Fruit fly (Drosophila melanogaster) whole organism, embryonic: Measurements from ENCODE around the gene CG31075.

Experiments
- Aef1 ChIP-seq: fragments of 200-800 bp; sonication (Bioruptor generic); IDR thresholded peaks from 3 replicates; pipeline ENCODE4 v1.3.6; 2022; ENCODE audit warnings: missing biosample characterization, missing genetic modification characterization
- BEAF-32 ChIP-seq: fragments of 200-800 bp; sonication (Bioruptor generic); optimal IDR thresholded peaks from 3 replicates; lab custom pipeline; 2017; ENCODE audit warnings: missing biosample characterization, missing genetic modification characterization, mild to moderate bottlenecking, moderate library complexity, missing genetic modification reagents
- BtbVII ChIP-seq: fragments of 200-800 bp; sonication (Bioruptor generic); optimal IDR thresholded peaks from 3 replicates; lab custom pipeline; 2017; ENCODE audit warnings: missing biosample characterization, mild to moderate bottlenecking, missing genetic modification characterization
- Bteb2 ChIP-seq: fragments of 200-800 bp; sonication (Bioruptor generic); optimal IDR thresholded peaks from 2 replicates; lab custom pipeline; 2016; ENCODE audit warnings: missing biosample characterization, missing genetic modification characterization
- CG10565 ChIP-seq: fragments of 200-800 bp; sonication (Bioruptor generic); optimal IDR thresholded peaks from 3 replicates; lab custom pipeline; 2016; ENCODE audit warnings: missing biosample characterization, mild to moderate bottlenecking, missing genetic modification characterization
- CG11723 ChIP-seq: fragments of 200-800 bp; sonication (Bioruptor generic); optimal IDR thresholded peaks from 2 replicates; lab custom pipeline; 2017; ENCODE audit warnings: missing biosample characterization, mild to moderate bottlenecking, missing genetic modification characterization
- CG12219 ChIP-seq: fragments of 200-800 bp; sonication (Bioruptor generic); optimal IDR thresholded peaks from 3 replicates; lab custom pipeline; 2018; ENCODE audit warnings: missing biosample characterization, mild to moderate bottlenecking, missing genetic modification characterization
- CG12942 ChIP-seq: fragments of 200-800 bp; sonication (Bioruptor generic); optimal IDR thresholded peaks from 3 replicates; lab custom pipeline; 2016; ENCODE audit warnings: missing biosample characterization, missing genetic modification characterization
- CG13287 ChIP-seq: fragments of 200-800 bp; sonication (Bioruptor generic); IDR thresholded peaks from 2 replicates; pipeline ENCODE4 v1.3.6; 2022; ENCODE audit warnings: missing biosample characterization, missing genetic modification characterization; ENCODE audit not compliant: partially characterized antibody
- CG14667 ChIP-seq: fragments of 200-800 bp; sonication (Bioruptor generic); IDR thresholded peaks from 2 replicates; pipeline ENCODE4 v1.3.6; 2022; ENCODE audit warnings: missing biosample characterization, missing genetic modification characterization
- CG17359 ChIP-seq: fragments of 200-800 bp; sonication (Bioruptor generic); optimal IDR thresholded peaks from 3 replicates; lab custom pipeline; 2018; ENCODE audit warnings: missing biosample characterization, mild to moderate bottlenecking, missing genetic modification characterization, moderate library complexity
- CG2889 ChIP-seq: fragments of 200-800 bp; sonication (Bioruptor generic); IDR thresholded peaks from 3 replicates; pipeline ENCODE4 v1.3.6; 2022; ENCODE audit warnings: missing biosample characterization, missing genetic modification characterization
- CG30431 ChIP-seq: fragments of 200-800 bp; sonication (Bioruptor generic); optimal IDR thresholded peaks from 2 replicates; lab custom pipeline; 2017; ENCODE audit warnings: missing biosample characterization, missing genetic modification characterization
- CG31441 ChIP-seq: fragments of 200-800 bp; sonication (Bioruptor generic); IDR thresholded peaks from 2 replicates; pipeline ENCODE4 v1.3.6; 2022; ENCODE audit warnings: missing biosample characterization, missing genetic modification characterization
- CG33213 ChIP-seq: fragments of 200-800 bp; sonication (Bioruptor generic); optimal IDR thresholded peaks from 3 replicates; lab custom pipeline; 2016; ENCODE audit warnings: missing biosample characterization, missing genetic modification characterization
- CG4424 ChIP-seq: fragments of 200-800 bp; sonication (Bioruptor generic); optimal IDR thresholded peaks from 3 replicates; lab custom pipeline; 2016; ENCODE audit warnings: missing biosample characterization, missing genetic modification characterization
- CG5180 ChIP-seq: fragments of 200-800 bp; sonication (Bioruptor generic); optimal IDR thresholded peaks from 3 replicates; lab custom pipeline; 2017; ENCODE audit warnings: missing biosample characterization, missing genetic modification characterization, mild to moderate bottlenecking, moderate library complexity, missing genetic modification reagents
- CG6175 ChIP-seq: fragments of 200-800 bp; sonication (Bioruptor generic); IDR thresholded peaks from 3 replicates; pipeline ENCODE4 v1.3.6; 2022; ENCODE audit warnings: missing biosample characterization, missing genetic modification characterization
- CG6254 ChIP-seq: fragments of 200-800 bp; sonication (Bioruptor generic); optimal IDR thresholded peaks from 3 replicates; lab custom pipeline; 2017; ENCODE audit warnings: mild to moderate bottlenecking, missing biosample characterization, missing genetic modification reagents, missing genetic modification characterization
- CG7556 ChIP-seq: fragments of 200-800 bp; sonication (Bioruptor generic); optimal IDR thresholded peaks from 2 replicates; lab custom pipeline; 2017; ENCODE audit warnings: missing biosample characterization, mild to moderate bottlenecking, missing genetic modification characterization
- CG8281 ChIP-seq: fragments of 200-800 bp; sonication (Bioruptor generic); optimal IDR thresholded peaks from 2 replicates; lab custom pipeline; 2018; ENCODE audit warnings: missing biosample characterization, mild to moderate bottlenecking, missing genetic modification characterization, moderate library complexity
- CG8359 ChIP-seq: fragments of 200-800 bp; sonication (Bioruptor generic); optimal IDR thresholded peaks from 2 replicates; lab custom pipeline; 2017; ENCODE audit warnings: missing biosample characterization, mild to moderate bottlenecking, missing genetic modification characterization, borderline replicate concordance
- CG8478 ChIP-seq: fragments of >200 bp; optimal IDR thresholded peaks from 2 replicates; lab custom pipeline; 2018
- Camta ChIP-seq: fragments of 200-800 bp; sonication (Bioruptor generic); optimal IDR thresholded peaks from 2 replicates; lab custom pipeline; 2016; ENCODE audit warnings: missing biosample characterization, missing genetic modification characterization
- Dll ChIP-seq: fragments of 200-800 bp; sonication (Bioruptor generic); IDR thresholded peaks from 4 replicates; pipeline ENCODE4 v1.3.6; 2022; ENCODE audit warnings: missing biosample characterization, missing genetic modification characterization; ENCODE audit not compliant: partially characterized antibody
- Fer2 ChIP-seq: fragments of 200-800 bp; sonication (Bioruptor generic); optimal IDR thresholded peaks from 2 replicates; lab custom pipeline; 2018; ENCODE audit warnings: missing biosample characterization, mild to moderate bottlenecking, missing genetic modification characterization, moderate library complexity
- Fer3 ChIP-seq: fragments of 200-800 bp; sonication (Bioruptor generic); optimal IDR thresholded peaks from 2 replicates; lab custom pipeline; 2018; ENCODE audit warnings: missing biosample characterization, mild to moderate bottlenecking, missing genetic modification characterization, moderate library complexity
- HLH3B ChIP-seq: fragments of 200-800 bp; sonication (Bioruptor generic); IDR thresholded peaks from 2 replicates; pipeline ENCODE4 v1.3.6; 2022; ENCODE audit warnings: missing biosample characterization, missing genetic modification characterization
- Hmx ChIP-seq: fragments of 200-800 bp; sonication (Bioruptor generic); optimal IDR thresholded peaks from 2 replicates; lab custom pipeline; 2016; ENCODE audit warnings: missing biosample characterization, missing genetic modification characterization
- Hsf ChIP-seq: fragments of 200-800 bp; sonication (Bioruptor generic); optimal IDR thresholded peaks from 3 replicates; lab custom pipeline; 2016; ENCODE audit warnings: missing biosample characterization, missing genetic modification characterization
- Max ChIP-seq: fragments of 200-800 bp; sonication (Bioruptor generic); optimal IDR thresholded peaks from 2 replicates; lab custom pipeline; 2016; ENCODE audit warnings: missing biosample characterization, mild to moderate bottlenecking, missing genetic modification characterization
- Meics ChIP-seq: fragments of 200-800 bp; sonication (Bioruptor generic); optimal IDR thresholded peaks from 2 replicates; lab custom pipeline; 2017; ENCODE audit warnings: missing biosample characterization, mild to moderate bottlenecking, missing genetic modification characterization
- Oli ChIP-seq: fragments of 200-800 bp; sonication (Bioruptor generic); optimal IDR thresholded peaks from 2 replicates; lab custom pipeline; 2018; ENCODE audit warnings: missing biosample characterization, mild to moderate bottlenecking, missing genetic modification characterization, moderate library complexity
- Spps ChIP-seq: fragments of 200-800 bp; sonication (Bioruptor generic); optimal IDR thresholded peaks from 2 replicates; lab custom pipeline; 2018; ENCODE audit warnings: missing biosample characterization, mild to moderate bottlenecking, missing genetic modification characterization
- bbx ChIP-seq: fragments of 200-800 bp; sonication (Bioruptor generic); IDR thresholded peaks from 2 replicates; pipeline ENCODE4 v1.3.6; 2022; ENCODE audit warnings: missing biosample characterization, missing genetic modification characterization; ENCODE audit not compliant: partially characterized antibody
- chn ChIP-seq: fragments of 200-800 bp; sonication (Bioruptor generic); optimal IDR thresholded peaks from 2 replicates; lab custom pipeline; 2016; ENCODE audit warnings: missing biosample characterization, missing genetic modification characterization
- emc ChIP-seq: fragments of 200-800 bp; sonication (Bioruptor generic); optimal IDR thresholded peaks from 2 replicates; lab custom pipeline; 2016; ENCODE audit warnings: missing biosample characterization, missing genetic modification characterization
- gro ChIP-seq: fragments of 200-800 bp; sonication (Bioruptor generic); optimal IDR thresholded peaks from 2 replicates; lab custom pipeline; 2016; ENCODE audit warnings: missing biosample characterization, missing genetic modification characterization
- jing ChIP-seq: fragments of 200-800 bp; sonication (Bioruptor generic); optimal IDR thresholded peaks from 2 replicates; lab custom pipeline; 2018; ENCODE audit warnings: missing biosample characterization, mild to moderate bottlenecking, missing genetic modification characterization
- lilli ChIP-seq: fragments of 200-800 bp; sonication (Bioruptor generic); optimal IDR thresholded peaks from 3 replicates; lab custom pipeline; 2016; ENCODE audit warnings: missing biosample characterization, missing genetic modification characterization
- mirr ChIP-seq: fragments of 200-800 bp; sonication (Bioruptor generic); optimal IDR thresholded peaks from 3 replicates; lab custom pipeline; 2018; ENCODE audit warnings: missing biosample characterization, mild to moderate bottlenecking, missing genetic modification characterization
- nmo ChIP-seq: fragments of 200-800 bp; sonication (Bioruptor generic); optimal IDR thresholded peaks from 2 replicates; lab custom pipeline; 2018; ENCODE audit warnings: missing biosample characterization, mild to moderate bottlenecking, missing genetic modification characterization, moderate library complexity
- p53 ChIP-seq: fragments of 200-800 bp; sonication (Bioruptor generic); optimal IDR thresholded peaks from 2 replicates; lab custom pipeline; 2016; ENCODE audit warnings: missing biosample characterization, missing genetic modification characterization
- prd ChIP-seq, 3 experiments: fragments of >200 bp in 2 of 3; fragments of 200-800 bp in 1 of 3; sonication (Bioruptor generic) in 1 of 3; optimal IDR thresholded peaks in 2 of 3; IDR thresholded peaks in 1 of 3; 2 replicates in 2 of 3; 3 replicates in 1 of 3; pipeline versions ENCODE4 v1.3.6 to Lab custom; 2017 to 2022; ENCODE audit warnings: missing biosample characterization in 1 of 3, missing genetic modification characterization in 1 of 3
- stc ChIP-seq: fragments of 200-800 bp; sonication (Bioruptor generic); IDR thresholded peaks from 2 replicates; pipeline ENCODE4 v1.3.6; 2022; ENCODE audit warnings: missing biosample characterization, missing genetic modification characterization
- sug ChIP-seq: fragments of 200-800 bp; optimal IDR thresholded peaks from 2 replicates; lab custom pipeline; 2019; ENCODE audit warnings: missing biosample characterization, mild to moderate bottlenecking, missing genetic modification characterization, moderate library complexity
- tap ChIP-seq: fragments of 200-800 bp; optimal IDR thresholded peaks from 3 replicates; lab custom pipeline; 2019; ENCODE audit warnings: missing biosample characterization, mild to moderate bottlenecking, missing genetic modification characterization, moderate library complexity
- tio ChIP-seq: fragments of 200-800 bp; sonication (Bioruptor generic); optimal IDR thresholded peaks from 2 replicates; lab custom pipeline; 2017; ENCODE audit warnings: missing biosample characterization, missing genetic modification characterization, inconsistent platforms
- wek ChIP-seq: fragments of 200-800 bp; sonication (Bioruptor generic); optimal IDR thresholded peaks from 3 replicates; lab custom pipeline; 2018; ENCODE audit warnings: missing biosample characterization, mild to moderate bottlenecking, missing genetic modification characterization, moderate library complexity

Gene CG31075

DNA sequence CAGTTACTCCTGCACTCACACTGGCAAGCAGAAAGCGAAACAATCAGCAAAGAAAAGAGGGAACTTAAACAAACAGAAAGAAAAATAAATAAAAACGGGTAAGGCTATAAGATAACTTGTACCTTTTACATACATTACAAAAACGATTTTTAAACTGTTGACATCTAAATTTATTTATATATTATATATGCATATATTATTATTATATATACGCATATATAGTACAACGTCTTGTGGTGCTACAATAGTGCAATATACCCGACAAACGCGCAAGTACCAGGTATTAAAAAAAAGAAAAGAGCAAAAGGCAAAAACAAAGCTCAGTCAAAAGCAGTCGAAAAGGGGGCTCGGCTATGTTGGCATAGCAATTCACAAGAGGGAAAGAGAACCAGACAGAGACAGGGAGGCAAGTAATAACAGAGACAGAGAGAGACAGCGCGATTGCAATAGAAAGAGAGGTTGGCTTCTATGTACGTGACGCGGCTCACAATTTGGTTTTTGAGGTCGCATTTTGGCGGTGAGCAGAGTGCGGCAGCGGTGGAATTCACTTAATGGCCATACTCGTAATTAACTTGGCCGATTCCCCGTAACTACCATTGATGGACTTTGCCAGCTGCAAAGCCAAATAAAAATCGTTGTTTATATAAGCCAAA is 34.2 kb downstream of the CG31075 start (continued):
- TF ChIP-seq CG8478 (lab: Kevin White, UChicago): peak; percentile 69
- TF ChIP-seq CG31441: peak; percentile 81
- no peak for TF ChIP-seq bbx
- TF ChIP-seq BtbVII: peak; percentile 38
- TF ChIP-seq CG4424: peak; percentile 61
- no peak for TF ChIP-seq Dll (GFP tag; lab: Robert Waterston, UW)
- TF ChIP-seq lilli (GFP tag; lab: Kevin White, UChicago): no peak
- peak; percentile 66 for TF ChIP-seq tap (tag; lab: Kevin White, UChicago)
- TF ChIP-seq wek (GFP tag; lab: Kevin White, UChicago): no peak
- TF ChIP-seq tio: peak; percentile 66
- no peak for TF ChIP-seq CG10565
- peak; percentile 86 for TF ChIP-seq nmo
- TF ChIP-seq CG33213 (GFP tag; lab: Kevin White, UChicago): no peak
- peak; percentile 65 for TF ChIP-seq CG7556 (GFP tag; lab: Kevin White, UChicago)
- TF ChIP-seq Fer2 (tag; lab: Kevin White, UChicago): no peak
- no peak for TF ChIP-seq jing (GFP tag; lab: Kevin White, UChicago)
- TF ChIP-seq CG12219 (GFP tag; lab: Kevin White, UChicago): peak; percentile 25
- TF ChIP-seq sug (tag; lab: Kevin White, UChicago): no peak
- TF ChIP-seq CG5180 (GFP tag; lab: Kevin White, UChicago): no peak
- TF ChIP-seq CG11723 (GFP tag; lab: Kevin White, UChicago): peak; percentile 22
- peak; percentile 83 for TF ChIP-seq CG14667 (GFP tag; lab: Robert Waterston, UW)
- peak; percentile 60 for TF ChIP-seq CG30431 (GFP tag; lab: Kevin White, UChicago)
- TF ChIP-seq prd (optimal IDR thresholded peaks at IDR 0.05; lab: Kevin White, UChicago): no peak
- TF ChIP-seq prd (GFP tag; IDR thresholded peaks at IDR 0.05; lab: Robert Waterston, UW): peak; percentile 86
- TF ChIP-seq emc (GFP tag; lab: Kevin White, UChicago): no peak
- peak; percentile 69 for TF ChIP-seq Meics (GFP tag; lab: Kevin White, UChicago)
- no peak for TF ChIP-seq chn
- peak; percentile 88 for TF ChIP-seq stc (GFP tag; lab: Robert Waterston, UW)
- no peak for TF ChIP-seq p53 (GFP tag; lab: Kevin White, UChicago)
- TF ChIP-seq HLH3B (GFP tag; lab: Robert Waterston, UW): peak; percentile 92
- no peak for TF ChIP-seq Bteb2 (GFP tag; lab: Kevin White, UChicago)
- TF ChIP-seq CG6175 (GFP tag; lab: Robert Waterston, UW): peak; percentile 35; the same call in 1 of the 3 replicates
- TF ChIP-seq CG8281 (tag; lab: Kevin White, UChicago): peak; percentile 4
- no peak for TF ChIP-seq mirr (GFP tag; lab: Kevin White, UChicago)
- peak; percentile 87 for TF ChIP-seq Aef1 (GFP tag; lab: Robert Waterston, UW)
- TF ChIP-seq gro (GFP tag; lab: Kevin White, UChicago): no peak
- peak; percentile 74 for TF ChIP-seq Oli
- peak; percentile 16 for TF ChIP-seq Max (GFP tag; lab: Kevin White, UChicago)
- TF ChIP-seq BEAF-32: no peak
- TF ChIP-seq Hsf (GFP tag; lab: Kevin White, UChicago): no peak
- TF ChIP-seq CG2889 (GFP tag; lab: Robert Waterston, UW): no peak
- TF ChIP-seq CG6254 (GFP tag; lab: Kevin White, UChicago): peak; percentile 32
- peak; percentile 56 for TF ChIP-seq CG12942 (GFP tag; lab: Kevin White, UChicago)
- no peak for TF ChIP-seq CG13287 (GFP tag; lab: Robert Waterston, UW)
- TF ChIP-seq CG8359 (GFP tag; lab: Kevin White, UChicago): peak; percentile 16
- TF ChIP-seq Fer3 (tag; lab: Kevin White, UChicago): peak; percentile 75
- peak; percentile 90 for TF ChIP-seq CG17359 (tag; lab: Kevin White, UChicago)
- peak; percentile 60 for TF ChIP-seq Spps (tag; lab: Kevin White, UChicago)
- TF ChIP-seq Hmx (GFP tag; lab: Kevin White, UChicago): no peak
- TF ChIP-seq Camta (GFP tag; lab: Kevin White, UChicago): peak; percentile 16
